Worm (Caenorhabditis elegans): Measurements from ENCODE around the gene K02E2.7.

The K02E2.7 gene

DNA sequence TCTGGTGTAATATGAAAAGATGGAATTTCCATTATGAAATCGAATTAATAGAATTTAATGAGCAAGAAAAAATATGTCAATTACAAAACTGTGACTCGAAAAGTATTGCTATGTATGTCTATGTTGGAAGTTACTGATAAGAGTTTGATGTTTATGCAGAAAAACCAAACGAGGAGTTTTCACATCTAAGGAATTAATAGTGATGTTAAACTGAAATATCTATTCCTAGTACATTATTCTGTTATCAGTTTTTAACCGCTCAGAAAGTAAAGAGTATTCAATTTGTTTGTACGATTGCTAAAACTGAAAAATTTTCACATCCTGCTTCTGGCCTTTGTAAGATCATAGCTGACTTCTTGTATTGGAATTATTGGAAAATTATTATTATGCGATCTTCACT lies at the start of gene K02E2.7:
TSS of gene K02E2.7 (minus strand) at position 101 of the 400 bp plus-strand sequence.
- no peak for TF ChIP-seq ets-7 (tag; optimal IDR thresholded peaks at IDR 0.05)
- TF ChIP-seq F13C5.2 (tag; optimal IDR thresholded peaks at IDR 0.05), result no peak
- no peak for TF ChIP-seq ceh-13 (GFP tag; optimal IDR thresholded peaks at IDR 0.05)
- TF ChIP-seq B0310.2 (tag; optimal IDR thresholded peaks at IDR 0.05), result no peak
- TF ChIP-seq hmbx-1 (tag; optimal IDR thresholded peaks at IDR 0.05), result no peak
- no peak for TF ChIP-seq pes-1 (GFP tag; IDR thresholded peaks at IDR 0.05)
- no peak for TF ChIP-seq ama-1 (optimal IDR thresholded peaks at IDR 0.05)
- TF ChIP-seq scrt-1 (GFP tag; IDR thresholded peaks at IDR 0.05), result no peak
- no peak for TF ChIP-seq tbx-11 (GFP tag; IDR thresholded peaks at IDR 0.05)
- no peak for TF ChIP-seq flt-1 (GFP tag; IDR thresholded peaks at IDR 0.05)
- no peak for TF ChIP-seq aly-1 (tag; optimal IDR thresholded peaks at IDR 0.05)
- TF ChIP-seq tbx-37 (GFP tag; conservative IDR thresholded peaks at IDR 0.05), result no peak

DNA sequence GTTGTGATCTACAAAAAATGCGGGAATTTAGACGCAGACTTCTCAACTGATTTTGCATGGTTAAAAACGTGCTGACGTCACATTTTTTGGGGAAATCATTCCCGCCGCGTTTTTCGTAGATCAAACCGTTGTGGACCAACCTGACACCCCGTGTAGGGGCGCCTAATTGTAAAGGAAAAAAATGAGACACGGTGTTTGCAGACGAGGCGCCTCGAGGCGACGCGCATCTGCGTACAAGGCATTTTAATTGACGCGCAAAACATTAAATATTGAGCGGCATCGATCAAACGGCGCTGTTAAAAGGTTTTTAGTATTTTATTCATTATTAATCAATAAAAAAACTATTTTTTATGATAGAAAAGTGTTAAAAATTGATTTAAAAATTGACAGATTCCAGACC lies 44.5 kb upstream of the K02E2.7 start:
- 0 out of 2 replicates have a peak, but pooled peaks have one; percentile 28 for TF ChIP-seq tbx-11 (GFP tag; IDR thresholded peaks at IDR 0.05)

- TF ChIP-seq sea-1 (GFP tag; conservative IDR thresholded peaks at IDR 0.05) (no peak), tra-4 (tag; optimal IDR thresholded peaks at IDR 0.05) (no peak), scrt-1 (GFP tag; IDR thresholded peaks at IDR 0.05) (no peak), F13C5.2 (tag; optimal IDR thresholded peaks at IDR 0.05) (no peak), ama-1 (optimal IDR thresholded peaks at IDR 0.05) (no peak), flt-1 (GFP tag; IDR thresholded peaks at IDR 0.05) (no peak), ets-7 (tag; optimal IDR thresholded peaks at IDR 0.05) (no peak), hmbx-1 (tag; optimal IDR thresholded peaks at IDR 0.05) (no peak), B0310.2 (tag; optimal IDR thresholded peaks at IDR 0.05) (no peak), tbx-37 (GFP tag; conservative IDR thresholded peaks at IDR 0.05) (no peak), pes-1 (GFP tag; IDR thresholded peaks at IDR 0.05) (no peak), tbx-11 (GFP tag; IDR thresholded peaks at IDR 0.05) (no peak), ceh-13 (GFP tag; optimal IDR thresholded peaks at IDR 0.05) (no peak), aly-1 (tag; optimal IDR thresholded peaks at IDR 0.05) (no peak), ceh-36 (tag; optimal IDR thresholded peaks at IDR 0.05) (no peak), hmg-4 (GFP tag; optimal IDR thresholded peaks at IDR 0.05) (no peak), hnd-1 (tag; optimal IDR thresholded peaks at IDR 0.05) (no peak)
These were observed 38.2 kb upstream of the K02E2.7 start, which contains the start of the genes fce-2 and F48F5.8 for ce11 chrV:20425183-20425400. Gene fce-2, plus strand, starts transcription at chrV:20425301. Gene F48F5.8, plus strand, starts transcription at chrV:20425342.

- no peak for TF ChIP-seq ceh-13 (GFP tag; optimal IDR thresholded peaks at IDR 0.05)
- TF ChIP-seq B0310.2 (tag; optimal IDR thresholded peaks at IDR 0.05), result peak; percentile 85
- peak; percentile 64 for TF ChIP-seq tbx-37 (GFP tag; conservative IDR thresholded peaks at IDR 0.05)
- TF ChIP-seq ets-7 (tag; optimal IDR thresholded peaks at IDR 0.05), result no peak
- TF ChIP-seq F13C5.2 (tag; optimal IDR thresholded peaks at IDR 0.05), result peak; percentile 69
- TF ChIP-seq tra-4 (tag; optimal IDR thresholded peaks at IDR 0.05), result no peak
- peak; percentile 71 for TF ChIP-seq hmg-4 (GFP tag; optimal IDR thresholded peaks at IDR 0.05)
- no peak for TF ChIP-seq pes-1 (GFP tag; IDR thresholded peaks at IDR 0.05)
- no peak for TF ChIP-seq hmbx-1 (tag; optimal IDR thresholded peaks at IDR 0.05)
- TF ChIP-seq flt-1 (GFP tag; IDR thresholded peaks at IDR 0.05), result peak; percentile 55
- TF ChIP-seq tbx-11 (GFP tag; IDR thresholded peaks at IDR 0.05), result no peak
- 0 out of 2 replicates have a peak, but pooled peaks have one; percentile 60 for TF ChIP-seq sea-1 (GFP tag; conservative IDR thresholded peaks at IDR 0.05)
- no peak for TF ChIP-seq hnd-1 (tag; optimal IDR thresholded peaks at IDR 0.05)
- 0 out of 2 replicates have a peak, but pooled peaks have one; percentile 22 for TF ChIP-seq scrt-1 (GFP tag; IDR thresholded peaks at IDR 0.05)
- TF ChIP-seq ceh-36 (tag; optimal IDR thresholded peaks at IDR 0.05), result no peak
- no peak for TF ChIP-seq ama-1 (optimal IDR thresholded peaks at IDR 0.05)
- peak; percentile 1 for TF ChIP-seq aly-1 (tag; optimal IDR thresholded peaks at IDR 0.05)
These were observed 37.7 kb upstream of the K02E2.7 start for ce11 chrV:20424229-20425182.

ce11 chrV:20423428-20423827 lies 36.6 kb upstream of the K02E2.7 start:
- no peak for TF ChIP-seq scrt-1 (GFP tag; IDR thresholded peaks at IDR 0.05)
- TF ChIP-seq ets-7 (tag; optimal IDR thresholded peaks at IDR 0.05), result no peak
- TF ChIP-seq aly-1 (tag; optimal IDR thresholded peaks at IDR 0.05), result no peak
- TF ChIP-seq tra-4 (tag; optimal IDR thresholded peaks at IDR 0.05), result no peak

- TF ChIP-seq scrt-1 (GFP tag; IDR thresholded peaks at IDR 0.05) (no peak), hnd-1 (tag; optimal IDR thresholded peaks at IDR 0.05) (no peak), hmg-4 (GFP tag; optimal IDR thresholded peaks at IDR 0.05) (no peak), tra-4 (tag; optimal IDR thresholded peaks at IDR 0.05) (no peak), ceh-13 (GFP tag; optimal IDR thresholded peaks at IDR 0.05) (no peak), ceh-36 (tag; optimal IDR thresholded peaks at IDR 0.05) (no peak)
These were observed 35.9 kb upstream of the K02E2.7 start for ce11 chrV:20422738-20423137.

DNA sequence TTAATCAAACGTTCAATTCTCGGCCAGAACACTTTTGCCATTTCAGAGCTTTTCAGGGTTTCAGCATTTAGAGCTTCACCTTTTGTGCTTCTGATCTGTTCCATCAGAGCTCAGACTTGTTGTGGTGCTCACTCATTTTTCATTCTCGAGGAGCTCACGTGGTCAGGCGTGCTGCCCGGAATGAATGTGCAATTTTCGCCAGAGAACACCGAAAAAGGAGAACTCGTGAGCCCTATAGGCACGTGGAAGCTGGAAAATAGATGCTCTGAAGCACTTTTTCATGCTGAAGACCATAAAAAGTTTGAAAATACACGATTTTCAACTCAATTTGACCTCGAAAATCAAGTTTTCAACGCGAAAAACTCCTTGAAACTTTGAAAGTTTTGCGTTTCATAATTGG lies 32.8 kb upstream of the K02E2.7 start:
- TF ChIP-seq aly-1 (tag; optimal IDR thresholded peaks at IDR 0.05), result no peak
- TF ChIP-seq scrt-1 (GFP tag; IDR thresholded peaks at IDR 0.05), result no peak
- no peak for TF ChIP-seq hnd-1 (tag; optimal IDR thresholded peaks at IDR 0.05)
- TF ChIP-seq tbx-37 (GFP tag; conservative IDR thresholded peaks at IDR 0.05), result no peak
- TF ChIP-seq ceh-13 (GFP tag; optimal IDR thresholded peaks at IDR 0.05), result no peak
- TF ChIP-seq flt-1 (GFP tag; IDR thresholded peaks at IDR 0.05), result no peak
- TF ChIP-seq ama-1 (optimal IDR thresholded peaks at IDR 0.05), result no peak
- TF ChIP-seq B0310.2 (tag; optimal IDR thresholded peaks at IDR 0.05), result no peak
- TF ChIP-seq ceh-36 (tag; optimal IDR thresholded peaks at IDR 0.05), result no peak

DNA sequence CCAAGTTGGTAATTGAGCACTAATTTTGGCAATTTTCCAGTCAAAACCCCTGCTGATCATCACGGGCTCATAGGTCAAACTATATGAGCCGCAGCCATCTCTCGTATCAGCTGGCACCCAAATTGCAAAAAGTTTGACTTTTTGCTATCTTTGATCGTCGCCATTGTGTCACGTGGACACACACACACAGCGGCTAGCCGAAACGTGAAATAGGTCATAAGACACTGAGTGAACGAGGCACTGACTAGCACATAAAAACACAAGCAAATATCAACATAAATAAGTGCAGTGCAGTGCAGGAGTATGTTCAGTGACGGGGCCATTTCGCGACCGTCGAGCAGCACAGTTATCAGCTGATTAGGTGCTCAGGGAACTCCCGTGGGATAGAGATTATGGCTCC lies 31.9 kb upstream of the K02E2.7 start:
- no peak for TF ChIP-seq B0310.2 (tag; optimal IDR thresholded peaks at IDR 0.05)

Data from whole organism, early embryonic.